Fruit fly (Drosophila melanogaster) whole organism, embryonic: ENCODE measurements around the gene mop.

ENCODE experiments used
- Adf1 ChIP-seq: fragments of 200-800 bp; sonication (Bioruptor generic); IDR thresholded peaks from 2 replicates; pipeline ENCODE4 v1.3.6; 2022; ENCODE audit warnings: missing biosample characterization, missing genetic modification characterization
- Bdp1 ChIP-seq: fragments of 200-800 bp; sonication (Bioruptor generic); optimal IDR thresholded peaks from 3 replicates; lab custom pipeline; 2016; ENCODE audit warnings: missing biosample characterization, missing genetic modification characterization
- CG12104 ChIP-seq: fragments of 200-800 bp; sonication (Bioruptor generic); optimal IDR thresholded peaks from 3 replicates; lab custom pipeline; 2016; ENCODE audit warnings: missing biosample characterization, missing genetic modification characterization
- CG12659 ChIP-seq: fragments of 200-800 bp; sonication (Bioruptor generic); optimal IDR thresholded peaks from 3 replicates; lab custom pipeline; 2017; ENCODE audit warnings: mild to moderate bottlenecking, missing biosample characterization, missing genetic modification reagents, missing genetic modification characterization
- CG13624 ChIP-seq: fragments of 200-800 bp; sonication (Bioruptor generic); optimal IDR thresholded peaks from 2 replicates; lab custom pipeline; 2016; ENCODE audit warnings: missing biosample characterization, missing genetic modification characterization
- CG14860 ChIP-seq: fragments of 200-800 bp; sonication (Bioruptor generic); IDR thresholded peaks from 3 replicates; pipeline ENCODE4 v1.3.6; 2022; ENCODE audit warnings: missing biosample characterization, missing genetic modification characterization; ENCODE audit not compliant: partially characterized antibody
- CG16813 ChIP-seq: fragments of 200-800 bp; sonication (Bioruptor generic); IDR thresholded peaks from 3 replicates; pipeline ENCODE4 v1.3.6; 2022; ENCODE audit warnings: missing biosample characterization, missing genetic modification characterization; ENCODE audit not compliant: partially characterized antibody
- CG18619 ChIP-seq: fragments of 200-800 bp; sonication (Bioruptor generic); optimal IDR thresholded peaks from 3 replicates; lab custom pipeline; 2017; ENCODE audit warnings: missing biosample characterization, mild to moderate bottlenecking, missing genetic modification characterization
- CG2120 ChIP-seq: fragments of 200-800 bp; sonication (Bioruptor generic); optimal IDR thresholded peaks from 3 replicates; lab custom pipeline; 2016; ENCODE audit warnings: missing biosample characterization, missing genetic modification characterization
- CG30403 ChIP-seq: fragments of 200-800 bp; sonication (Bioruptor generic); optimal IDR thresholded peaks from 3 replicates; lab custom pipeline; 2016; ENCODE audit warnings: missing biosample characterization, missing genetic modification characterization
- CG32772 ChIP-seq: fragments of 200-800 bp; sonication (Bioruptor generic); IDR thresholded peaks from 2 replicates; pipeline ENCODE4 v1.3.6; 2022; ENCODE audit warnings: missing biosample characterization, missing genetic modification characterization
- CG6272 ChIP-seq: fragments of 200-800 bp; sonication (Bioruptor generic); IDR thresholded peaks from 2 replicates; pipeline ENCODE4 v1.3.6; 2022; ENCODE audit warnings: missing biosample characterization, missing genetic modification characterization
- CG6654 ChIP-seq: fragments of 200-800 bp; sonication (Bioruptor generic); optimal IDR thresholded peaks from 2 replicates; lab custom pipeline; 2017; ENCODE audit warnings: missing biosample characterization, mild to moderate bottlenecking, missing genetic modification characterization
- CG7839 ChIP-seq: fragments of 200-800 bp; sonication (Bioruptor generic); optimal IDR thresholded peaks from 3 replicates; lab custom pipeline; 2018; ENCODE audit warnings: missing biosample characterization, mild to moderate bottlenecking, missing genetic modification characterization, moderate library complexity
- CG8359 ChIP-seq: fragments of 200-800 bp; sonication (Bioruptor generic); optimal IDR thresholded peaks from 2 replicates; lab custom pipeline; 2017; ENCODE audit warnings: missing biosample characterization, mild to moderate bottlenecking, missing genetic modification characterization, borderline replicate concordance
- CG8388 ChIP-seq: fragments of 200-800 bp; sonication (Bioruptor generic); optimal IDR thresholded peaks from 2 replicates; lab custom pipeline; 2019; ENCODE audit warnings: missing biosample characterization, mild to moderate bottlenecking, missing genetic modification characterization, moderate library complexity
- CG8944 ChIP-seq: fragments of 200-800 bp; sonication (Bioruptor generic); optimal IDR thresholded peaks from 3 replicates; lab custom pipeline; 2016; ENCODE audit warnings: missing biosample characterization, missing genetic modification characterization
- Dll ChIP-seq: fragments of 200-800 bp; sonication (Bioruptor generic); IDR thresholded peaks from 4 replicates; pipeline ENCODE4 v1.3.6; 2022; ENCODE audit warnings: missing biosample characterization, missing genetic modification characterization; ENCODE audit not compliant: partially characterized antibody
- Doc2 ChIP-seq: fragments of 200-800 bp; sonication (Bioruptor generic); IDR thresholded peaks from 2 replicates; pipeline ENCODE4 v1.3.6; 2022; ENCODE audit warnings: missing biosample characterization, missing genetic modification characterization
- E2f2 ChIP-seq: fragments of 200-800 bp; sonication (Bioruptor generic); IDR thresholded peaks from 2 replicates; pipeline ENCODE4 v1.3.6; 2022; ENCODE audit warnings: missing biosample characterization, missing genetic modification characterization
- Ets97D ChIP-seq: fragments of 200-800 bp; sonication (Bioruptor generic); optimal IDR thresholded peaks from 3 replicates; lab custom pipeline; 2016; ENCODE audit warnings: missing biosample characterization, missing genetic modification characterization
- Hmx ChIP-seq: fragments of 200-800 bp; sonication (Bioruptor generic); optimal IDR thresholded peaks from 2 replicates; lab custom pipeline; 2016; ENCODE audit warnings: missing biosample characterization, missing genetic modification characterization
- Hr3 ChIP-seq: fragments of 200-800 bp; sonication (Bioruptor generic); optimal IDR thresholded peaks from 3 replicates; lab custom pipeline; 2016; ENCODE audit warnings: missing biosample characterization, missing genetic modification characterization
- Lpt ChIP-seq: fragments of >200 bp; optimal IDR thresholded peaks from 2 replicates; lab custom pipeline; 2018; ENCODE audit warnings: missing biosample characterization, missing genetic modification characterization
- Max ChIP-seq: fragments of 200-800 bp; sonication (Bioruptor generic); optimal IDR thresholded peaks from 2 replicates; lab custom pipeline; 2016; ENCODE audit warnings: missing biosample characterization, mild to moderate bottlenecking, missing genetic modification characterization
- Oli ChIP-seq: fragments of 200-800 bp; sonication (Bioruptor generic); optimal IDR thresholded peaks from 2 replicates; lab custom pipeline; 2018; ENCODE audit warnings: missing biosample characterization, mild to moderate bottlenecking, missing genetic modification characterization, moderate library complexity
- Poxn ChIP-seq: fragments of 200-800 bp; sonication (Bioruptor generic); IDR thresholded peaks from 2 replicates; pipeline ENCODE4 v1.3.6; 2022; ENCODE audit warnings: missing biosample characterization, missing genetic modification characterization
- Sox100B ChIP-seq: fragments of 200-800 bp; sonication (Bioruptor generic); optimal IDR thresholded peaks from 3 replicates; lab custom pipeline; 2018; ENCODE audit warnings: missing biosample characterization, mild to moderate bottlenecking, missing genetic modification characterization
- Sox102F ChIP-seq: fragments of 200-800 bp; sonication (Bioruptor generic); optimal IDR thresholded peaks from 2 replicates; lab custom pipeline; 2018; ENCODE audit warnings: missing biosample characterization, mild to moderate bottlenecking, missing genetic modification characterization, moderate library complexity
- Sry-δ ChIP-seq: fragments of 200-800 bp; sonication (Bioruptor generic); optimal IDR thresholded peaks from 2 replicates; lab custom pipeline; 2016; ENCODE audit warnings: missing biosample characterization, missing genetic modification characterization
- ara ChIP-seq: fragments of 200-800 bp; sonication (Bioruptor generic); IDR thresholded peaks from 2 replicates; pipeline ENCODE4 v1.3.6; 2022; ENCODE audit warnings: missing biosample characterization, missing genetic modification characterization
- br ChIP-seq: fragments of >200 bp; optimal IDR thresholded peaks from 2 replicates; lab custom pipeline; 2017
- chif ChIP-seq, 2 experiments: fragments of 200-800 bp; sonication (Bioruptor generic); optimal IDR thresholded peaks; 3 replicates each; lab custom pipeline; 2016; ENCODE audit warnings: missing biosample characterization in 2 of 2, missing genetic modification characterization in 2 of 2
- chinmo ChIP-seq: fragments of 200-800 bp; sonication (Bioruptor generic); IDR thresholded peaks from 4 replicates; pipeline ENCODE4 v1.3.6; 2022; ENCODE audit warnings: missing biosample characterization, missing genetic modification characterization; ENCODE audit not compliant: partially characterized antibody
- dimm ChIP-seq: fragments of 200-800 bp; sonication (Bioruptor generic); IDR thresholded peaks from 2 replicates; pipeline ENCODE4 v1.3.6; 2022; ENCODE audit warnings: missing biosample characterization, missing genetic modification characterization
- eyg ChIP-seq: fragments of 200-800 bp; sonication (Bioruptor generic); optimal IDR thresholded peaks from 3 replicates; lab custom pipeline; 2016; ENCODE audit warnings: missing biosample characterization, missing genetic modification characterization
- fd96Cb ChIP-seq: fragments of 200-800 bp; sonication (Bioruptor generic); optimal IDR thresholded peaks from 2 replicates; lab custom pipeline; 2018; ENCODE audit warnings: missing biosample characterization, mild to moderate bottlenecking, missing genetic modification characterization, moderate library complexity
- gcm ChIP-seq: fragments of 200-800 bp; sonication (Bioruptor generic); optimal IDR thresholded peaks from 2 replicates; lab custom pipeline; 2019; ENCODE audit warnings: missing biosample characterization, mild to moderate bottlenecking, missing genetic modification characterization, moderate library complexity
- gem ChIP-seq: fragments of 200-800 bp; sonication (Bioruptor generic); optimal IDR thresholded peaks from 2 replicates; lab custom pipeline; 2019; ENCODE audit warnings: missing biosample characterization, mild to moderate bottlenecking, missing genetic modification characterization, moderate library complexity
- lola ChIP-seq, 3 experiments: fragments of >200 bp in 2 of 3; fragments of 200-800 bp in 1 of 3; sonication (Bioruptor generic) in 1 of 3; optimal IDR thresholded peaks; 2 replicates each; lab custom pipeline; 2017 to 2019; ENCODE audit warnings: missing biosample characterization in 3 of 3, missing genetic modification characterization in 3 of 3, mild to moderate bottlenecking in 1 of 3, moderate library complexity in 1 of 3
- lov ChIP-seq, 2 experiments: fragments of 200-800 bp in 1 of 2; fragments of >200 bp in 1 of 2; sonication (Bioruptor generic) in 1 of 2; IDR thresholded peaks in 1 of 2; optimal IDR thresholded peaks in 1 of 2; 2 replicates in 1 of 2; 3 replicates in 1 of 2; pipeline versions ENCODE4 v1.3.6 to Lab custom; 2017 to 2022; ENCODE audit warnings: missing biosample characterization in 1 of 2, missing genetic modification characterization in 1 of 2
- luna ChIP-seq: fragments of 200-800 bp; sonication (Bioruptor generic); optimal IDR thresholded peaks from 2 replicates; lab custom pipeline; 2016; ENCODE audit warnings: missing biosample characterization, missing genetic modification characterization
- nmo ChIP-seq: fragments of 200-800 bp; sonication (Bioruptor generic); optimal IDR thresholded peaks from 2 replicates; lab custom pipeline; 2018; ENCODE audit warnings: missing biosample characterization, mild to moderate bottlenecking, missing genetic modification characterization, moderate library complexity
- odd ChIP-seq: fragments of 200-800 bp; sonication (Bioruptor generic); optimal IDR thresholded peaks from 2 replicates; lab custom pipeline; 2017; ENCODE audit warnings: missing biosample characterization, mild to moderate bottlenecking, missing genetic modification characterization
- pnt ChIP-seq: fragments of 200-800 bp; sonication (Bioruptor generic); optimal IDR thresholded peaks from 3 replicates; lab custom pipeline; 2016; ENCODE audit warnings: missing biosample characterization, missing genetic modification characterization
- psq ChIP-seq: fragments of 200-800 bp; sonication (Bioruptor generic); optimal IDR thresholded peaks from 2 replicates; lab custom pipeline; 2017; ENCODE audit warnings: missing biosample characterization, missing genetic modification characterization
- row ChIP-seq: fragments of 200-800 bp; sonication (Bioruptor generic); IDR thresholded peaks from 3 replicates; pipeline ENCODE4 v1.3.6; 2022; ENCODE audit warnings: missing biosample characterization, missing genetic modification characterization
- tap ChIP-seq: fragments of 200-800 bp; optimal IDR thresholded peaks from 3 replicates; lab custom pipeline; 2019; ENCODE audit warnings: missing biosample characterization, mild to moderate bottlenecking, missing genetic modification characterization, moderate library complexity
- trem ChIP-seq: fragments of 200-800 bp; optimal IDR thresholded peaks from 3 replicates; lab custom pipeline; 2019; ENCODE audit warnings: missing biosample characterization, mild to moderate bottlenecking, missing genetic modification characterization, moderate library complexity
- zf30C ChIP-seq: fragments of 200-800 bp; sonication (Bioruptor generic); optimal IDR thresholded peaks from 3 replicates; lab custom pipeline; 2018; ENCODE audit warnings: missing biosample characterization, mild to moderate bottlenecking, missing genetic modification characterization

Gene mop

dm6 chr3L:14816666-14817065 is 40.7 kb upstream of the mop start (continued):
- TF ChIP-seq Oli (tag; lab: Kevin White, UChicago), result peak; percentile 18
- TF ChIP-seq fd96Cb (tag; lab: Kevin White, UChicago), result peak; percentile 33
- no peak for TF ChIP-seq CG6272 (GFP tag; lab: Robert Waterston, UW)
- TF ChIP-seq odd, result no peak
- TF ChIP-seq Max (GFP tag; lab: Kevin White, UChicago), result no peak
- no peak for TF ChIP-seq CG14860 (GFP tag; lab: Robert Waterston, UW)
- TF ChIP-seq gem, result peak; percentile 49
- peak; percentile 2 for TF ChIP-seq CG8359
- peak; percentile 15 for TF ChIP-seq Sox100B (GFP tag; lab: Kevin White, UChicago)
- peak; percentile 33 for TF ChIP-seq CG8388 (GFP tag; lab: Kevin White, UChicago)
- TF ChIP-seq CG7839 (tag; lab: Kevin White, UChicago), result no peak
- peak; percentile 77 for TF ChIP-seq gcm (GFP tag; lab: Kevin White, UChicago)
- TF ChIP-seq eyg (GFP tag; lab: Kevin White, UChicago), result no peak
- peak; percentile 28 for TF ChIP-seq trem (tag; lab: Kevin White, UChicago)
- 0 out of 3 replicates have a peak, but pooled peaks have one; percentile 24 for TF ChIP-seq row (GFP tag; lab: Robert Waterston, UW)
- TF ChIP-seq Sox102F (GFP tag; lab: Kevin White, UChicago), result peak; percentile 11
- TF ChIP-seq CG18619 (GFP tag; lab: Kevin White, UChicago), result no peak
- TF ChIP-seq nmo (GFP tag; lab: Kevin White, UChicago), result peak; percentile 21
- TF ChIP-seq dimm, result no peak
- TF ChIP-seq Hr3 (GFP tag; lab: Kevin White, UChicago), result no peak

dm6 chr3L:14804724-14805221 is 28.8 kb upstream of the mop start, which contains the start of gene CG17839:
Gene CG17839 (plus strand): TSS chr3L:14805136.
- TF ChIP-seq Doc2 (GFP tag; lab: Robert Waterston, UW) (no peak), pnt (GFP tag; lab: Kevin White, UChicago) (no peak), Hmx (no peak), br (lab: Kevin White, UChicago) (no peak), CG32772 (GFP tag; lab: Robert Waterston, UW) (no peak), chif (GFP tag; optimal IDR thresholded peaks at IDR 0.05; lab: Kevin White, UChicago) (no peak), CG16813 (no peak), Ets97D (GFP tag; lab: Kevin White, UChicago) (no peak), Poxn (GFP tag; lab: Robert Waterston, UW) (no peak), luna (no peak), Lpt (GFP tag; lab: Kevin White, UChicago) (no peak), CG30403 (no peak), tap (tag; lab: Kevin White, UChicago) (no peak), E2f2 (GFP tag; lab: Robert Waterston, UW) (0 out of 2 replicates have a peak, but pooled peaks have one; percentile 19), Adf1 (GFP tag; lab: Robert Waterston, UW) (peak; percentile 83), psq (GFP tag; lab: Kevin White, UChicago) (no peak), CG13624 (no peak), CG6654 (GFP tag; lab: Kevin White, UChicago) (no peak), CG8944 (no peak), Sry-δ (no peak), CG2120 (no peak), chinmo (GFP tag; lab: Robert Waterston, UW) (peak; percentile 96; the same call in 3 of the 4 replicates), lola (GFP tag; optimal IDR thresholded peaks at IDR 0.05; lab: Kevin White, UChicago) (no peak), CG12104 (GFP tag; lab: Kevin White, UChicago) (no peak), Dll (GFP tag; lab: Robert Waterston, UW) (no peak), lov (optimal IDR thresholded peaks at IDR 0.05; lab: Kevin White, UChicago) (no peak), lov (GFP tag; IDR thresholded peaks at IDR 0.05; lab: Robert Waterston, UW) (no peak), CG12659 (GFP tag; lab: Kevin White, UChicago) (no peak), zf30C (GFP tag; lab: Kevin White, UChicago) (no peak), ara (GFP tag; lab: Robert Waterston, UW) (no peak), Bdp1 (GFP tag; lab: Kevin White, UChicago) (no peak)
